Fruit fly (Drosophila melanogaster) whole organism, embryonic: Measurements from ENCODE around the gene Taf10.

Source experiments
- Adf1 ChIP-seq: fragments of 200-800 bp; sonication (Bioruptor generic); IDR thresholded peaks from 2 replicates; pipeline ENCODE4 v1.3.6; 2022; ENCODE audit warnings: missing biosample characterization, missing genetic modification characterization
- BtbVII ChIP-seq: fragments of 200-800 bp; sonication (Bioruptor generic); optimal IDR thresholded peaks from 3 replicates; lab custom pipeline; 2017; ENCODE audit warnings: missing biosample characterization, mild to moderate bottlenecking, missing genetic modification characterization
- CG10654 ChIP-seq: fragments of 200-800 bp; sonication (Bioruptor generic); optimal IDR thresholded peaks from 2 replicates; lab custom pipeline; 2016; ENCODE audit warnings: missing biosample characterization, missing genetic modification characterization
- CG11560 ChIP-seq: fragments of 200-800 bp; sonication (Bioruptor generic); IDR thresholded peaks from 3 replicates; pipeline ENCODE4 v1.3.6; 2022; ENCODE audit warnings: missing biosample characterization, missing genetic modification characterization
- CG12391 ChIP-seq: fragments of 200-800 bp; sonication (Bioruptor generic); optimal IDR thresholded peaks from 3 replicates; lab custom pipeline; 2018; ENCODE audit warnings: missing biosample characterization, mild to moderate bottlenecking, missing genetic modification characterization, moderate library complexity
- CG16779 ChIP-seq: fragments of 200-800 bp; sonication (Bioruptor generic); IDR thresholded peaks from 2 replicates; pipeline ENCODE4 v1.3.6; 2022; ENCODE audit warnings: missing biosample characterization, missing genetic modification characterization
- CG16815 ChIP-seq: fragments of 200-800 bp; sonication (Bioruptor generic); optimal IDR thresholded peaks from 3 replicates; lab custom pipeline; 2017; ENCODE audit warnings: missing biosample characterization, mild to moderate bottlenecking, missing genetic modification characterization
- CG31224 ChIP-seq: fragments of 200-800 bp; sonication (Bioruptor generic); IDR thresholded peaks from 2 replicates; pipeline ENCODE4 v1.3.6; 2022; ENCODE audit warnings: missing biosample characterization, missing genetic modification characterization
- CG31365 ChIP-seq: fragments of 200-800 bp; sonication (Bioruptor generic); optimal IDR thresholded peaks from 2 replicates; lab custom pipeline; 2018; ENCODE audit warnings: missing biosample characterization, mild to moderate bottlenecking, missing genetic modification characterization
- CG31441 ChIP-seq: fragments of 200-800 bp; sonication (Bioruptor generic); IDR thresholded peaks from 2 replicates; pipeline ENCODE4 v1.3.6; 2022; ENCODE audit warnings: missing biosample characterization, missing genetic modification characterization
- CG3995 ChIP-seq: fragments of 200-800 bp; sonication (Bioruptor generic); optimal IDR thresholded peaks from 3 replicates; lab custom pipeline; 2016; ENCODE audit warnings: missing biosample characterization, missing genetic modification characterization
- CG4328 ChIP-seq: fragments of 200-800 bp; sonication (Bioruptor generic); optimal IDR thresholded peaks from 3 replicates; lab custom pipeline; 2017; ENCODE audit warnings: missing biosample characterization, missing genetic modification reagents, missing genetic modification characterization
- CG4360 ChIP-seq: fragments of 200-800 bp; sonication (Bioruptor generic); IDR thresholded peaks from 2 replicates; pipeline ENCODE4 v1.3.6; 2022; ENCODE audit warnings: missing biosample characterization, missing genetic modification characterization
- CG6175 ChIP-seq: fragments of 200-800 bp; sonication (Bioruptor generic); IDR thresholded peaks from 3 replicates; pipeline ENCODE4 v1.3.6; 2022; ENCODE audit warnings: missing biosample characterization, missing genetic modification characterization
- CG6813 ChIP-seq: fragments of 200-800 bp; sonication (Bioruptor generic); optimal IDR thresholded peaks from 2 replicates; lab custom pipeline; 2017; ENCODE audit warnings: missing biosample characterization, missing genetic modification characterization, mild to moderate bottlenecking, moderate library complexity, missing genetic modification reagents
- CG7357 ChIP-seq: fragments of 200-800 bp; sonication (Bioruptor generic); IDR thresholded peaks from 3 replicates; pipeline ENCODE4 v1.3.6; 2022; ENCODE audit warnings: missing biosample characterization, missing genetic modification characterization
- CG7786 ChIP-seq: fragments of 200-800 bp; sonication (Bioruptor generic); optimal IDR thresholded peaks from 2 replicates; lab custom pipeline; 2016; ENCODE audit warnings: missing biosample characterization, missing genetic modification characterization
- CG8765 ChIP-seq: fragments of 200-800 bp; sonication (Bioruptor generic); IDR thresholded peaks from 2 replicates; pipeline ENCODE4 v1.3.6; 2022; ENCODE audit warnings: missing biosample characterization, missing genetic modification characterization
- CG8924 ChIP-seq: fragments of 200-800 bp; optimal IDR thresholded peaks from 3 replicates; lab custom pipeline; 2019; ENCODE audit warnings: missing biosample characterization, mild to moderate bottlenecking, missing genetic modification characterization, moderate library complexity
- CG9932 ChIP-seq: fragments of 200-800 bp; sonication (Bioruptor generic); IDR thresholded peaks from 2 replicates; pipeline ENCODE4 v1.3.6; 2022; ENCODE audit warnings: missing biosample characterization, missing genetic modification characterization
- CrebB ChIP-seq: fragments of 200-800 bp; sonication (Bioruptor generic); optimal IDR thresholded peaks from 3 replicates; lab custom pipeline; 2018; ENCODE audit warnings: missing biosample characterization, mild to moderate bottlenecking, missing genetic modification characterization
- Fer2 ChIP-seq: fragments of 200-800 bp; sonication (Bioruptor generic); optimal IDR thresholded peaks from 2 replicates; lab custom pipeline; 2018; ENCODE audit warnings: missing biosample characterization, mild to moderate bottlenecking, missing genetic modification characterization, moderate library complexity
- Gsc ChIP-seq: fragments of 200-800 bp; sonication (Bioruptor generic); IDR thresholded peaks from 2 replicates; pipeline ENCODE4 v1.3.6; 2022; ENCODE audit warnings: missing biosample characterization, missing genetic modification characterization
- Hmr ChIP-seq: fragments of 200-800 bp; sonication (Bioruptor generic); optimal IDR thresholded peaks from 3 replicates; lab custom pipeline; 2017; ENCODE audit warnings: mild to moderate bottlenecking, missing biosample characterization, missing genetic modification reagents, missing genetic modification characterization
- Hr3 ChIP-seq: fragments of 200-800 bp; sonication (Bioruptor generic); optimal IDR thresholded peaks from 3 replicates; lab custom pipeline; 2016; ENCODE audit warnings: missing biosample characterization, missing genetic modification characterization
- Hr39 ChIP-seq: fragments of >200 bp; optimal IDR thresholded peaks from 2 replicates; lab custom pipeline; 2017
- Lhr ChIP-seq: fragments of 200-800 bp; sonication (Bioruptor generic); optimal IDR thresholded peaks from 3 replicates; lab custom pipeline; 2017; ENCODE audit warnings: mild to moderate bottlenecking, missing biosample characterization, missing genetic modification reagents, missing genetic modification characterization
- Mad ChIP-seq: fragments of 200-800 bp; sonication (Bioruptor generic); optimal IDR thresholded peaks from 2 replicates; lab custom pipeline; 2016; ENCODE audit warnings: missing biosample characterization, missing genetic modification characterization
- Nf-YA ChIP-seq: fragments of 200-800 bp; sonication (Bioruptor generic); IDR thresholded peaks from 2 replicates; pipeline ENCODE4 v1.3.6; 2022; ENCODE audit warnings: missing biosample characterization, missing genetic modification characterization
- Rfx ChIP-seq: fragments of 200-800 bp; sonication (Bioruptor generic); IDR thresholded peaks from 2 replicates; pipeline ENCODE4 v1.3.6; 2022; ENCODE audit warnings: missing biosample characterization, missing genetic modification characterization
- TFAM ChIP-seq: fragments of 200-800 bp; sonication (Bioruptor generic); optimal IDR thresholded peaks from 2 replicates; lab custom pipeline; 2017; ENCODE audit warnings: missing biosample characterization, missing genetic modification characterization, inconsistent platforms
- amos ChIP-seq: fragments of 200-800 bp; sonication (Bioruptor generic); IDR thresholded peaks from 2 replicates; pipeline ENCODE4 v1.3.6; 2022; ENCODE audit warnings: missing biosample characterization, missing genetic modification characterization; ENCODE audit not compliant: partially characterized antibody
- ase ChIP-seq: fragments of 200-800 bp; sonication (Bioruptor generic); IDR thresholded peaks from 3 replicates; pipeline ENCODE4 v1.3.6; 2022; ENCODE audit warnings: missing biosample characterization, missing genetic modification characterization
- ash1 ChIP-seq: fragments of 200-800 bp; sonication (Bioruptor generic); optimal IDR thresholded peaks from 2 replicates; lab custom pipeline; 2018; ENCODE audit warnings: missing biosample characterization, mild to moderate bottlenecking, missing genetic modification characterization
- ato ChIP-seq: fragments of 200-800 bp; sonication (Bioruptor generic); IDR thresholded peaks from 2 replicates; pipeline ENCODE4 v1.3.6; 2022; ENCODE audit warnings: missing biosample characterization, missing genetic modification characterization; ENCODE audit not compliant: partially characterized antibody
- bab2 ChIP-seq: fragments of 200-800 bp; sonication (Bioruptor generic); optimal IDR thresholded peaks from 2 replicates; lab custom pipeline; 2016; ENCODE audit warnings: missing biosample characterization, missing genetic modification characterization
- caup ChIP-seq: fragments of 200-800 bp; sonication (Bioruptor generic); optimal IDR thresholded peaks from 3 replicates; lab custom pipeline; 2017; ENCODE audit warnings: missing biosample characterization, mild to moderate bottlenecking, missing genetic modification characterization, moderate library complexity; ENCODE audit not compliant: severe bottlenecking
- chn ChIP-seq: fragments of 200-800 bp; sonication (Bioruptor generic); optimal IDR thresholded peaks from 2 replicates; lab custom pipeline; 2016; ENCODE audit warnings: missing biosample characterization, missing genetic modification characterization
- fd3F ChIP-seq: fragments of 200-800 bp; sonication (Bioruptor generic); optimal IDR thresholded peaks from 2 replicates; lab custom pipeline; 2018; ENCODE audit warnings: missing biosample characterization, mild to moderate bottlenecking, missing genetic modification characterization, moderate library complexity
- fru ChIP-seq: fragments of >200 bp; optimal IDR thresholded peaks from 2 replicates; lab custom pipeline; 2017
- gce ChIP-seq: fragments of 200-800 bp; sonication (Bioruptor generic); IDR thresholded peaks from 3 replicates; pipeline ENCODE4 v1.3.6; 2022; ENCODE audit warnings: missing biosample characterization, missing genetic modification characterization
- gsb ChIP-seq: fragments of 200-800 bp; sonication (Bioruptor generic); IDR thresholded peaks from 2 replicates; pipeline ENCODE4 v1.3.6; 2022; ENCODE audit warnings: missing biosample characterization, missing genetic modification characterization
- insv ChIP-seq, 2 experiments: fragments of 200-800 bp; sonication (Bioruptor generic); optimal IDR thresholded peaks; 3 replicates each; lab custom pipeline; 2016 to 2018; ENCODE audit warnings: missing biosample characterization in 2 of 2, missing genetic modification characterization in 2 of 2
- kay ChIP-seq: fragments of 200-800 bp; sonication (Bioruptor generic); optimal IDR thresholded peaks from 2 replicates; lab custom pipeline; 2016; ENCODE audit warnings: missing biosample characterization, missing genetic modification characterization
- lab ChIP-seq: fragments of 200-800 bp; sonication (Bioruptor generic); optimal IDR thresholded peaks from 3 replicates; lab custom pipeline; 2017; ENCODE audit warnings: missing biosample characterization, missing genetic modification characterization, mild to moderate bottlenecking, moderate library complexity, missing genetic modification reagents
- nom ChIP-seq: fragments of 200-800 bp; sonication (Bioruptor generic); optimal IDR thresholded peaks from 2 replicates; lab custom pipeline; 2017; ENCODE audit warnings: missing biosample characterization, missing genetic modification characterization, mild to moderate bottlenecking, moderate library complexity, missing genetic modification reagents
- p53 ChIP-seq: fragments of 200-800 bp; sonication (Bioruptor generic); optimal IDR thresholded peaks from 2 replicates; lab custom pipeline; 2016; ENCODE audit warnings: missing biosample characterization, missing genetic modification characterization
- ranshi ChIP-seq: fragments of 200-800 bp; sonication (Bioruptor generic); IDR thresholded peaks from 2 replicates; pipeline ENCODE4 v1.3.6; 2022; ENCODE audit warnings: missing biosample characterization, missing genetic modification characterization
- repo ChIP-seq: fragments of 200-800 bp; sonication (Bioruptor generic); optimal IDR thresholded peaks from 2 replicates; lab custom pipeline; 2016; ENCODE audit warnings: missing biosample characterization, missing genetic modification characterization
- ro ChIP-seq: fragments of 200-800 bp; sonication (Bioruptor generic); IDR thresholded peaks from 2 replicates; pipeline ENCODE4 v1.3.6; 2022; ENCODE audit warnings: missing biosample characterization, missing genetic modification characterization
- sens ChIP-seq: fragments of 200-800 bp; sonication (Bioruptor generic); peaks from one replicate; lab custom pipeline; 2016; ENCODE audit warnings: missing biosample characterization, missing genetic modification characterization
- sim ChIP-seq: fragments of 200-800 bp; sonication (Bioruptor generic); IDR thresholded peaks from 2 replicates; pipeline ENCODE4 v1.3.6; 2022; ENCODE audit warnings: missing biosample characterization, missing genetic modification characterization
- trh ChIP-seq: fragments of 200-800 bp; sonication (Bioruptor generic); optimal IDR thresholded peaks from 2 replicates; lab custom pipeline; 2016; ENCODE audit warnings: missing biosample characterization, missing genetic modification characterization
- wor ChIP-seq: fragments of 200-800 bp; sonication (Bioruptor generic); IDR thresholded peaks from 2 replicates; pipeline ENCODE4 v1.3.6; 2022; ENCODE audit warnings: missing biosample characterization, missing genetic modification characterization

Taf10 gene

dm6 chr2L:2720368-2720767 lies 47.3 kb upstream of the Taf10 start (continued):
- no peak for TF ChIP-seq CG11560
- TF ChIP-seq BtbVII (GFP tag; lab: Kevin White, UChicago) = no peak
- TF ChIP-seq ro (GFP tag; lab: Robert Waterston, UW) = no peak
- TF ChIP-seq Rfx (GFP tag; lab: Robert Waterston, UW) = peak; percentile 40; the same call in 1 of the 2 replicates
- TF ChIP-seq Nf-YA (GFP tag; lab: Robert Waterston, UW) = no peak
- TF ChIP-seq CG8924 (tag; lab: Kevin White, UChicago) = no peak
- TF ChIP-seq amos = no peak
- peak; percentile 43 for TF ChIP-seq Hmr (GFP tag; lab: Kevin White, UChicago)
- TF ChIP-seq Hr3 (GFP tag; lab: Kevin White, UChicago) = no peak
- no peak for TF ChIP-seq ash1 (GFP tag; lab: Kevin White, UChicago)
- no peak for TF ChIP-seq trh (GFP tag; lab: Kevin White, UChicago)
- no peak for TF ChIP-seq CG10654 (GFP tag; lab: Kevin White, UChicago)
- no peak for TF ChIP-seq kay
- TF ChIP-seq nom (GFP tag; lab: Kevin White, UChicago) = no peak
- TF ChIP-seq sim = no peak
- TF ChIP-seq CG16815 = no peak
- TF ChIP-seq Adf1 = no peak
- peak; percentile 45 for TF ChIP-seq CG9932 (GFP tag; lab: Robert Waterston, UW)
- peak; percentile 15 for TF ChIP-seq CG12391 (tag; lab: Kevin White, UChicago)
- no peak for TF ChIP-seq Hr39 (lab: Kevin White, UChicago)
- no peak for TF ChIP-seq bab2
- TF ChIP-seq sens (GFP tag; lab: Kevin White, UChicago) = peak; percentile 69
- no peak for TF ChIP-seq Lhr (GFP tag; lab: Kevin White, UChicago)
- TF ChIP-seq chn = no peak
- TF ChIP-seq CG6175 = no peak
- TF ChIP-seq CG31224 (GFP tag; lab: Robert Waterston, UW) = no peak
- no peak for TF ChIP-seq Fer2 (tag; lab: Kevin White, UChicago)
- TF ChIP-seq CG8765 (GFP tag; lab: Robert Waterston, UW) = no peak
- no peak for TF ChIP-seq gce (GFP tag; lab: Robert Waterston, UW)
- TF ChIP-seq CG6813 = no peak
- TF ChIP-seq CG7357 (GFP tag; lab: Robert Waterston, UW) = no peak
- no peak for TF ChIP-seq CrebB (tag; lab: Kevin White, UChicago)
- no peak for TF ChIP-seq fd3F
- TF ChIP-seq CG4328 = no peak
- peak; percentile 51 for TF ChIP-seq lab (GFP tag; lab: Kevin White, UChicago)
- peak; percentile 38; the same call in 1 of the 2 replicates for TF ChIP-seq ranshi
- no peak for TF ChIP-seq CG3995
- TF ChIP-seq repo (GFP tag; lab: Kevin White, UChicago) = no peak
- no peak for TF ChIP-seq wor (GFP tag; lab: Robert Waterston, UW)
- TF ChIP-seq p53 (GFP tag; lab: Kevin White, UChicago) = no peak
- TF ChIP-seq TFAM = no peak
- TF ChIP-seq CG31441 (GFP tag; lab: Robert Waterston, UW) = no peak
- TF ChIP-seq CG7786 (GFP tag; lab: Kevin White, UChicago) = no peak
- TF ChIP-seq caup = peak; percentile 10
- no peak for TF ChIP-seq gsb
- no peak for TF ChIP-seq ato (GFP tag; lab: Robert Waterston, UW)
- TF ChIP-seq CG31365 (tag; lab: Kevin White, UChicago) = no peak
- no peak for TF ChIP-seq fru
- TF ChIP-seq CG4360 (GFP tag; lab: Robert Waterston, UW) = no peak
- 0 out of 3 replicates have a peak, but pooled peaks have one; percentile 38 for TF ChIP-seq ase (GFP tag; lab: Robert Waterston, UW)
- no peak for TF ChIP-seq Mad
- TF ChIP-seq insv (GFP tag; optimal IDR thresholded peaks at IDR 0.05; lab: Kevin White, UChicago) = no peak
- no peak for TF ChIP-seq Gsc (GFP tag; lab: Robert Waterston, UW)
- TF ChIP-seq CG16779 (GFP tag; lab: Robert Waterston, UW) = no peak
